Fruit fly (Drosophila melanogaster) whole organism, pupa: ENCODE data around the gene Ada1-2.

Source experiments
- CG10348 ChIP-seq: fragments of 200-800 bp; sonication (Bioruptor generic); IDR thresholded peaks from 2 replicates; pipeline ENCODE4 v1.3.6; 2022; ENCODE audit warnings: missing biosample characterization, missing genetic modification characterization
- CG12605 ChIP-seq: fragments of 200-800 bp; sonication (Bioruptor generic); IDR thresholded peaks from 2 replicates; pipeline ENCODE4 v1.3.6; 2022; ENCODE audit warnings: missing biosample characterization, missing genetic modification characterization
- CG13204 ChIP-seq: fragments of 200-800 bp; sonication (Bioruptor generic); optimal IDR thresholded peaks from 2 replicates; lab custom pipeline; 2018; ENCODE audit warnings: missing biosample characterization, mild to moderate bottlenecking, missing genetic modification characterization, moderate library complexity
- CG14655 ChIP-seq: fragments of 200-800 bp; sonication (Bioruptor generic); optimal IDR thresholded peaks from 3 replicates; lab custom pipeline; 2017; ENCODE audit warnings: mild to moderate bottlenecking, missing biosample characterization, missing genetic modification reagents, missing genetic modification characterization
- CG15710 ChIP-seq: fragments of 200-800 bp; sonication (Bioruptor generic); optimal IDR thresholded peaks from 2 replicates; lab custom pipeline; 2018; ENCODE audit warnings: missing biosample characterization, mild to moderate bottlenecking, missing genetic modification characterization, moderate library complexity
- CG17806 ChIP-seq: fragments of 200-800 bp; sonication (Bioruptor generic); optimal IDR thresholded peaks from 2 replicates; lab custom pipeline; 2018; ENCODE audit warnings: missing biosample characterization, mild to moderate bottlenecking, missing genetic modification characterization, moderate library complexity
- CG32121 ChIP-seq: fragments of 200-800 bp; sonication (Bioruptor generic); IDR thresholded peaks from 2 replicates; pipeline ENCODE4 v1.3.6; 2022; ENCODE audit warnings: missing biosample characterization, missing genetic modification characterization
- CG34367 ChIP-seq: fragments of 200-800 bp; sonication (Bioruptor generic); optimal IDR thresholded peaks from 2 replicates; lab custom pipeline; 2018; ENCODE audit warnings: missing biosample characterization, mild to moderate bottlenecking, missing genetic modification characterization
- CG4496 ChIP-seq: fragments of 200-800 bp; sonication (Bioruptor generic); IDR thresholded peaks from 3 replicates; pipeline ENCODE4 v1.3.6; 2022; ENCODE audit warnings: missing biosample characterization, missing genetic modification characterization
- CG8159 ChIP-seq: fragments of 200-800 bp; sonication (Bioruptor generic); optimal IDR thresholded peaks from 3 replicates; lab custom pipeline; 2018; ENCODE audit warnings: missing biosample characterization, mild to moderate bottlenecking, missing genetic modification characterization, moderate library complexity
- CG8301 ChIP-seq: fragments of 200-800 bp; sonication (Bioruptor generic); optimal IDR thresholded peaks from 2 replicates; lab custom pipeline; 2018; ENCODE audit warnings: missing biosample characterization, mild to moderate bottlenecking, missing genetic modification characterization
- CG9948 ChIP-seq: fragments of 200-800 bp; sonication (Bioruptor generic); optimal IDR thresholded peaks from 2 replicates; lab custom pipeline; 2018; ENCODE audit warnings: missing biosample characterization, mild to moderate bottlenecking, missing genetic modification characterization, moderate library complexity
- D1 ChIP-seq: fragments of 200-800 bp; sonication (Bioruptor generic); optimal IDR thresholded peaks from 2 replicates; lab custom pipeline; 2018; ENCODE audit warnings: missing biosample characterization, mild to moderate bottlenecking, missing genetic modification characterization, moderate library complexity
- EcR ChIP-seq: fragments of 200-800 bp; sonication (Bioruptor generic); optimal IDR thresholded peaks from 3 replicates; lab custom pipeline; 2019; ENCODE audit warnings: missing biosample characterization, missing genetic modification characterization, mild to moderate bottlenecking, moderate library complexity, missing genetic modification reagents
- Ets98B ChIP-seq: fragments of 200-800 bp; sonication (Bioruptor generic); IDR thresholded peaks from 2 replicates; pipeline ENCODE4 v1.3.6; 2022; ENCODE audit warnings: missing biosample characterization, missing genetic modification characterization
- Pif1A ChIP-seq: fragments of 200-800 bp; sonication (Bioruptor generic); optimal IDR thresholded peaks from 3 replicates; lab custom pipeline; 2016; ENCODE audit warnings: missing biosample characterization, missing genetic modification characterization
- Pif1B ChIP-seq: fragments of 200-800 bp; sonication (Bioruptor generic); optimal IDR thresholded peaks from 3 replicates; lab custom pipeline; 2016; ENCODE audit warnings: missing biosample characterization, missing genetic modification characterization
- Snoo ChIP-seq: fragments of 200-800 bp; sonication (Bioruptor generic); optimal IDR thresholded peaks from 3 replicates; lab custom pipeline; 2017; ENCODE audit warnings: missing biosample characterization, mild to moderate bottlenecking, missing genetic modification characterization, inconsistent platforms
- fd96Ca ChIP-seq: fragments of 200-800 bp; sonication (Bioruptor generic); IDR thresholded peaks from 3 replicates; pipeline ENCODE4 v1.3.6; 2022; ENCODE audit warnings: missing biosample characterization, missing genetic modification characterization
- gl ChIP-seq: fragments of 200-800 bp; sonication (Bioruptor generic); optimal IDR thresholded peaks from 2 replicates; lab custom pipeline; 2018; ENCODE audit warnings: missing biosample characterization, mild to moderate bottlenecking, missing genetic modification characterization
- rn ChIP-seq: fragments of 200-800 bp; sonication (Bioruptor generic); IDR thresholded peaks from 2 replicates; pipeline ENCODE4 v1.3.6; 2022; ENCODE audit warnings: missing biosample characterization, missing genetic modification characterization

The Ada1-2 gene

DNA sequence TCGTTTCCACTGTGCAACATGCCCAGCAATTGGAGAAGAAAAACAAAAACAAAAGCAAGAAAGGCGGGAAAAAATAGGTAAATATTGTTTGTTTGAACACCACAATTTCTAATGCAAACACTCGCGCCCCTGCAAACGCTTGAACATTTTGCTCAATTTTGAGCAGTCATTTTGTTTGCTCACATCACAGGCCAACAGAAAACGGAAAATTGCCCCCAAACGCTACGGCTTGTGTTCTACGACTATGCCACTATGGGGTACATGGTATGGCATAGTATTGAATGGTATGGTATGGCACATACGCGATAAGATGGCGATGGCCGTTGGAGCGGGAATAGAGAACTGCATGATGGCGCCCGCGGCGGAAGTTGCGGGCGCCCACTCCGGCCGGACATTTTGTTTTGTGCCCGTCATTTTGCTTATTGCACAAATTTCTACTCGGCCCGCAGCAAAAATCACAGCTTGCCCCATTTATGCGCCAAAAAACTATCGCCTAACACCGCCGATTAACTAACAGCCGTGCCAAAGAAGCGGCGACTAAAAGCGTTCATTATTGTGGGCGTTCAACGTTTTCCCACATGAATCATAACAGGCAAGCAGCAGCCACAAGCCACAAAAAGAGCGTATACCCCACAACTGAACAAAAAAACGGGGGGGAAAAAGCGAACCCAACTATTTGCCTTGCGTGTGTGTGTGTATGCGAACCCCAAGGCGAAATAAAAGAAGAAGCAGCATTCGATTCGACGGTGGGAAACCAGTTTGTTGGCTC, 11.7 kb downstream of the Ada1-2 start:
- TF ChIP-seq CG4496 (GFP tag; lab: Robert Waterston, UW) (no peak), Snoo (tag; lab: Kevin White, UChicago) (no peak), D1 (tag; lab: Kevin White, UChicago) (no peak), Pif1A (peak; percentile 0), CG9948 (tag; lab: Kevin White, UChicago) (peak; percentile 1), Ets98B (GFP tag; lab: Robert Waterston, UW) (no peak), fd96Ca (GFP tag; lab: Robert Waterston, UW) (no peak), CG34367 (tag; lab: Kevin White, UChicago) (peak; percentile 31), rn (GFP tag; lab: Robert Waterston, UW) (no peak), EcR (peak; percentile 78), CG15710 (peak; percentile 18), CG13204 (GFP tag; lab: Kevin White, UChicago) (peak; percentile 68), CG10348 (GFP tag; lab: Robert Waterston, UW) (no peak), CG8159 (tag; lab: Kevin White, UChicago) (no peak), CG17806 (tag; lab: Kevin White, UChicago) (no peak), Pif1B (peak; percentile 10), CG32121 (GFP tag; lab: Robert Waterston, UW) (no peak), CG14655 (GFP tag; lab: Kevin White, UChicago) (no peak), gl (tag; lab: Kevin White, UChicago) (no peak), CG8301 (tag; lab: Kevin White, UChicago) (no peak), CG12605 (GFP tag; lab: Robert Waterston, UW) (no peak)

DNA sequence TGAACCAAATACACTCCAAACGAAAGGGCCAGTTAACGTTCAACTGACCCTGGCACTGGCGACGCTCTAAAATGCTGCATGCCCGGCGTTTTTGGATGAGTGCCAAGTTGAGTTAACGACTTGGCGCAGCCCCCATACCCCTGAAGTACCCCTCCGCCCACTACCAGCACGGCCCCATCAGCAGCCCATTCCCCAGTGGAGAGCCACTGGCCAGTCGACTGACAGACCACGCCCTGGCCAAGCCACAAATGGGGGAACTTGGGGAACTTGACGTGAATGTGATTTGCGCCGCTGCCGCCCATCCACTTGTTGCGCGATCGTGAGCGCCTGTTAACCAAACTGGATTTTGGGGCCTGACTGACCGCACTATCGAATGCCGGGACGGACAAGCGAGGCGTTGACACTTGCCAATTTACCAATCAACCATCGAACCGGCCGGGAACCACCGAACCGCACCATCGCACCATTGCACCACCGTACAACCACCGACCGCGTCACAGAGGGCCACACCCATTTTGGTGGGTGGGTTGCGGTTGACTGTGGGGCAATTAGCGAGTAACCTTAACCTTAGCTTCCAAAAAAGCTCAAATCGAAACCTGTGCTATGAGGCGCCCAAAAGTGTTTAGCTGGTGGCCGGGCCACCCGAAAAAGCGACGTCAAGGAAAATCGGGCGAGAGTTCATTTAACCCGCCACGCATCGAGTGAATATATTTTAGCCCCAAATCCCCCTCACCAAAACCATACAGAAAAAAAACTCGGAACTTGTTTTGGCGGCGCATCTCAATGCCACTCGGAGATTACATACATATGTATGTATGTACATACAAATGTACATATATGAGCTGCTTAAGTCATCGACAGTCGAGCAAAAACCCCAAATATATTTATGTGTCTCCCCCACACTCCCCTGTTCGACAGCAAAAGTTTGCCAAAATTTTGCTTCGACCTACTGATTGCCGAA, 13.0 kb downstream of the Ada1-2 start:
- TF ChIP-seq Pif1B (no peak), CG13204 (GFP tag; lab: Kevin White, UChicago) (peak; percentile 80), CG34367 (tag; lab: Kevin White, UChicago) (no peak), EcR (peak; percentile 92), Snoo (tag; lab: Kevin White, UChicago) (peak; percentile 9)

DNA sequence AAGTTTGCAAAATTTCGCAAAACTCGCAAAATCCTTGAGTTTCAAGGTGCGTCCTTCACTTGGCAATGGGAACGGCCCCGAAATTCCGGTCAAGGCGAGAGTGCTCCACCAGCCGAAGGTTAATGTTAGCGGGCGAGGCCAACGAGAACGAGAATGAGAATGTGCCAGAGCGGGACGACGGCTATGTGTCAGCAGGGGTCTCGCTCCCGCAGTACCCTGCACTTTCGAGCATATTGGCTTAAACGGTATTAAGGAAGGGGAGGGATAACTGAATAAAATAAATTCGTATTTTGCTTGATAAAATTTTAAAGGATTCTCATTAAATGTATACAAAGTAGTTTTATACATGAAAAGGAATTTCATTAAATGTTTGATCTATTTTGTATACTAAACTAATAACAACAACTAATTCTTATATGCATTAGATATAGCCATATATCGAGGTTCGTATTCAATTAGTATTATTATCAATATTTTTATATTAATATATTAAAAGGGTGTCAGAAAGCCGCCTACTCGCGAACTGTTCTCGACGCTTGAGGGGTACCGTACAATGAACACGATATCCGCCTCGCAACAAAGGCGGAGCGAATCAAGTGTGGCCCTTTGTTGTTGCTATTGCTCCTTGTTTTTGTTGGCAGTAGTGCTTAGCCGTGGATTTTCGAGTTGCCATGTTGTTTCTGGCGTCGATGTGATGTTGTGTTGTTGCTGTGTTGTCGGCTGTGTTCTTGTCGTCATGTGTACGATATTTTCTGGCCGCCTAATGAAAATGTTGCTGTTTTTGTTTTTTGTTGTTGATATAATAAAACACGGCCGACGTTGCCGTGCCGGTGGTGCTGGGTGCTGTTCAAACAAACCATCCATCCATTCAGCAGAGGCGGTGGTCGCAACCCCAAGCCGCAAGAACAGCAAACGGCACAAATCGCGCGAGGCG, 14.0 kb downstream of the Ada1-2 start:
- TF ChIP-seq CG9948 (tag; lab: Kevin White, UChicago): peak; percentile 94
- peak; percentile 87 for TF ChIP-seq D1 (tag; lab: Kevin White, UChicago)
- peak; percentile 85 for TF ChIP-seq CG34367 (tag; lab: Kevin White, UChicago)
- TF ChIP-seq CG13204 (GFP tag; lab: Kevin White, UChicago): peak; percentile 48
- TF ChIP-seq CG4496 (GFP tag; lab: Robert Waterston, UW): no peak
- no peak for TF ChIP-seq Ets98B (GFP tag; lab: Robert Waterston, UW)
- TF ChIP-seq fd96Ca (GFP tag; lab: Robert Waterston, UW): no peak
- no peak for TF ChIP-seq CG10348 (GFP tag; lab: Robert Waterston, UW)
- peak; percentile 27 for TF ChIP-seq gl (tag; lab: Kevin White, UChicago)
- TF ChIP-seq CG32121 (GFP tag; lab: Robert Waterston, UW): no peak
- TF ChIP-seq CG8301 (tag; lab: Kevin White, UChicago): peak; percentile 90
- TF ChIP-seq rn (GFP tag; lab: Robert Waterston, UW): no peak
- TF ChIP-seq CG12605 (GFP tag; lab: Robert Waterston, UW): no peak
- TF ChIP-seq CG17806 (tag; lab: Kevin White, UChicago): peak; percentile 90
- TF ChIP-seq CG15710: peak; percentile 94
- TF ChIP-seq EcR: no peak
- peak; percentile 75 for TF ChIP-seq Pif1A
- TF ChIP-seq Snoo (tag; lab: Kevin White, UChicago): peak; percentile 87
- peak; percentile 95 for TF ChIP-seq CG14655 (GFP tag; lab: Kevin White, UChicago)
- peak; percentile 87 for TF ChIP-seq Pif1B
- peak; percentile 97 for TF ChIP-seq CG8159 (tag; lab: Kevin White, UChicago)

DNA sequence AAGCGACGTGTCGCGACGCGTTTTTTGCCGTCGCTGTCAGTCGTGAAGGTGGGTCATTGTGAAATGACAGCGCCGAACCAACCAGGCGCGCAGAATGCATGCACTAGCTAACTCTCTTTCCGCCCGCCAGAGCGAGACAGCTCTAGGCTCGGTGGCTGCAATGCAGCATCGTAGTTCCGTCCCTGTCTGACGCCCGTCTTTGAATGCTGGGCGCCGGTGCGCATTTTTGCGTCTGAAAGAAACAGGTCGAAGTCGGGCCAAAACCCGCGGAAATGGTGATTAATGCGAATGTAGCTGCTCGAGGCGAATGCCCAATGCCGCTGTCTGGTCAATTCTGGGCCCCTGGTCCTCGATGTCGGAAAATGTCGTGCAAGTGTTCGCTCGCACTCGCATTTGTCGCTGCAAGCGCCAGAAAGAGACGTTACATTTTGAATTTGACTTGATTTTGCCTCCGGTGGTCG, 14.7 kb downstream of the Ada1-2 start:
- TF ChIP-seq CG13204 (GFP tag; lab: Kevin White, UChicago) (peak; percentile 97), CG8159 (tag; lab: Kevin White, UChicago) (peak; percentile 36), CG34367 (tag; lab: Kevin White, UChicago) (peak; percentile 51), Snoo (tag; lab: Kevin White, UChicago) (peak; percentile 84), D1 (tag; lab: Kevin White, UChicago) (no peak), Pif1B (peak; percentile 67), CG14655 (GFP tag; lab: Kevin White, UChicago) (peak; percentile 70), CG32121 (GFP tag; lab: Robert Waterston, UW) (no peak), CG4496 (GFP tag; lab: Robert Waterston, UW) (no peak), Pif1A (peak; percentile 68), EcR (peak; percentile 98), CG12605 (GFP tag; lab: Robert Waterston, UW) (no peak), Ets98B (GFP tag; lab: Robert Waterston, UW) (no peak), CG17806 (tag; lab: Kevin White, UChicago) (peak; percentile 27), rn (GFP tag; lab: Robert Waterston, UW) (no peak), CG9948 (tag; lab: Kevin White, UChicago) (peak; percentile 17), CG15710 (peak; percentile 53), gl (tag; lab: Kevin White, UChicago) (peak; percentile 74), fd96Ca (GFP tag; lab: Robert Waterston, UW) (no peak), CG8301 (tag; lab: Kevin White, UChicago) (peak; percentile 77), CG10348 (GFP tag; lab: Robert Waterston, UW) (no peak)
